Fruit fly (Drosophila melanogaster) whole organism, embryonic: Measurements from ENCODE around the gene Gss1.

Experiments used
- CG2202 ChIP-seq: fragments of 200-800 bp; sonication (Bioruptor generic); optimal IDR thresholded peaks from 2 replicates; lab custom pipeline; 2018; ENCODE audit warnings: missing biosample characterization, mild to moderate bottlenecking, missing genetic modification characterization
- CG3838 ChIP-seq: fragments of 200-800 bp; sonication (Bioruptor generic); optimal IDR thresholded peaks from 3 replicates; lab custom pipeline; 2016; ENCODE audit warnings: missing biosample characterization, missing genetic modification characterization
- CG6254 ChIP-seq: fragments of 200-800 bp; sonication (Bioruptor generic); optimal IDR thresholded peaks from 3 replicates; lab custom pipeline; 2017; ENCODE audit warnings: mild to moderate bottlenecking, missing biosample characterization, missing genetic modification reagents, missing genetic modification characterization
- CG8281 ChIP-seq: fragments of 200-800 bp; sonication (Bioruptor generic); optimal IDR thresholded peaks from 2 replicates; lab custom pipeline; 2018; ENCODE audit warnings: missing biosample characterization, mild to moderate bottlenecking, missing genetic modification characterization, moderate library complexity
- HLH3B ChIP-seq: fragments of 200-800 bp; sonication (Bioruptor generic); IDR thresholded peaks from 2 replicates; pipeline ENCODE4 v1.3.6; 2022; ENCODE audit warnings: missing biosample characterization, missing genetic modification characterization
- Hey ChIP-seq: fragments of 200-800 bp; sonication (Bioruptor generic); optimal IDR thresholded peaks from 3 replicates; lab custom pipeline; 2018; ENCODE audit warnings: missing biosample characterization, mild to moderate bottlenecking, missing genetic modification characterization
- Meics ChIP-seq: fragments of 200-800 bp; sonication (Bioruptor generic); optimal IDR thresholded peaks from 2 replicates; lab custom pipeline; 2017; ENCODE audit warnings: missing biosample characterization, mild to moderate bottlenecking, missing genetic modification characterization
- NC2β ChIP-seq: fragments of 200-800 bp; sonication (Bioruptor generic); optimal IDR thresholded peaks from 2 replicates; lab custom pipeline; 2016; ENCODE audit warnings: missing biosample characterization, missing genetic modification characterization
- ab ChIP-seq: fragments of 200-800 bp; sonication (Bioruptor generic); optimal IDR thresholded peaks from 2 replicates; lab custom pipeline; 2016; ENCODE audit warnings: missing biosample characterization, missing genetic modification characterization
- ci ChIP-seq: fragments of 200-800 bp; sonication (Bioruptor generic); IDR thresholded peaks from 3 replicates; pipeline ENCODE4 v1.3.6; 2022; ENCODE audit warnings: missing biosample characterization, missing genetic modification characterization
- jumu ChIP-seq: fragments of 200-800 bp; sonication (Bioruptor generic); optimal IDR thresholded peaks from 3 replicates; lab custom pipeline; 2016; ENCODE audit warnings: missing biosample characterization, missing genetic modification characterization
- run ChIP-seq: fragments of 200-800 bp; sonication (Bioruptor generic); optimal IDR thresholded peaks from 3 replicates; lab custom pipeline; 2018; ENCODE audit warnings: missing biosample characterization, mild to moderate bottlenecking, missing genetic modification characterization
- sr ChIP-seq: fragments of 200-800 bp; sonication (Bioruptor generic); IDR thresholded peaks from 3 replicates; pipeline ENCODE4 v1.3.6; 2022; ENCODE audit warnings: missing biosample characterization, missing genetic modification characterization

DNA sequence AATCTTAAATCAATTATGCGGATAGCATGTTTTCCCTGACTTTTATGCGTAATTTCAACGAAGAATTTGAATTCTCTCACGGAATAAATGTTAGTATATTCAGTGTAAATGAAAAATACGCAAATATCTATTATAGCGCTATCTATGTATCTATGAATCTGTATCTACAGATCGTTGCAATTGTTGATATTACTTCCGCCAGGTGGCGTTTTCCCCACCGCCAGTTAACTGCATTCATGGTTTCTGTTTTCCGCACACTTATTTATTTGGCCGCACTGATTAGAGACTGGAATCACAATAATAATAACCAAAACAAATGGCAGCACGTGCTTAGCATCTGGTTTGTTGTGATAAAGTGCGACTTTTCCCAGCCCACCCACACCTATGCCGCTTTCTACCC is 6.6 kb upstream of the Gss1 start:
- TF ChIP-seq ab (GFP tag; lab: Kevin White, UChicago) (no peak), HLH3B (GFP tag; lab: Robert Waterston, UW) (no peak), CG2202 (tag; lab: Kevin White, UChicago) (no peak), run (tag; lab: Kevin White, UChicago) (no peak), CG3838 (GFP tag; lab: Kevin White, UChicago) (no peak), CG8281 (tag; lab: Kevin White, UChicago) (no peak), jumu (GFP tag; lab: Kevin White, UChicago) (no peak), sr (no peak), Hey (no peak), NC2β (GFP tag; lab: Kevin White, UChicago) (no peak), Meics (no peak), ci (GFP tag; lab: Robert Waterston, UW) (no peak), CG6254 (GFP tag; lab: Kevin White, UChicago) (no peak)
